Worm (Caenorhabditis elegans): ENCODE measurements around the gene Y45F3A.8.

Gene Y45F3A.8

ce11 chrIII:10631870-10632509, 39.4 kb upstream of the Y45F3A.8 start:
- TF ChIP-seq med-1 (GFP tag; optimal IDR thresholded peaks at IDR 0.05; ENCODE audit: insufficient read depth): no peak
- TF ChIP-seq klf-2 (GFP tag; conservative IDR thresholded peaks at IDR 0.05): no peak
- TF ChIP-seq tab-1 (GFP tag; IDR thresholded peaks at IDR 0.05): no peak
- no peak for TF ChIP-seq ztf-23 (GFP tag; IDR thresholded peaks at IDR 0.05)
- no peak for TF ChIP-seq ztf-29 (GFP tag; IDR thresholded peaks at IDR 0.05)
- TF ChIP-seq flt-1 (GFP tag; IDR thresholded peaks at IDR 0.05): no peak
- TF ChIP-seq cog-1 (tag; optimal IDR thresholded peaks at IDR 0.05): no peak
- no peak for TF ChIP-seq ref-1 (GFP tag; conservative IDR thresholded peaks at IDR 0.05)
- TF ChIP-seq T22C8.4 (GFP tag; IDR thresholded peaks at IDR 0.05): no peak

ce11 chrIII:10629795-10630194, 37.2 kb upstream of the Y45F3A.8 start:
- TF ChIP-seq tab-1 (GFP tag; IDR thresholded peaks at IDR 0.05): no peak
- no peak for TF ChIP-seq ztf-29 (GFP tag; IDR thresholded peaks at IDR 0.05)
- TF ChIP-seq med-1 (GFP tag; optimal IDR thresholded peaks at IDR 0.05; ENCODE audit: insufficient read depth): no peak
- TF ChIP-seq flt-1 (GFP tag; IDR thresholded peaks at IDR 0.05): no peak
- TF ChIP-seq cog-1 (tag; optimal IDR thresholded peaks at IDR 0.05): no peak
- TF ChIP-seq ref-1 (GFP tag; conservative IDR thresholded peaks at IDR 0.05): no peak
- TF ChIP-seq T22C8.4 (GFP tag; IDR thresholded peaks at IDR 0.05): no peak
- no peak for TF ChIP-seq ztf-23 (GFP tag; IDR thresholded peaks at IDR 0.05)
- TF ChIP-seq klf-2 (GFP tag; conservative IDR thresholded peaks at IDR 0.05): no peak

- TF ChIP-seq ref-1 (GFP tag; conservative IDR thresholded peaks at IDR 0.05): no peak
- no peak for TF ChIP-seq ztf-29 (GFP tag; IDR thresholded peaks at IDR 0.05)
- TF ChIP-seq flt-1 (GFP tag; IDR thresholded peaks at IDR 0.05): no peak
- TF ChIP-seq tab-1 (GFP tag; IDR thresholded peaks at IDR 0.05): no peak
- TF ChIP-seq klf-2 (GFP tag; conservative IDR thresholded peaks at IDR 0.05): no peak
- TF ChIP-seq med-1 (GFP tag; optimal IDR thresholded peaks at IDR 0.05; ENCODE audit: insufficient read depth): no peak
- no peak for TF ChIP-seq T22C8.4 (GFP tag; IDR thresholded peaks at IDR 0.05)
- TF ChIP-seq cog-1 (tag; optimal IDR thresholded peaks at IDR 0.05): no peak
- no peak for TF ChIP-seq ztf-23 (GFP tag; IDR thresholded peaks at IDR 0.05)
These were observed 36.4 kb upstream of the Y45F3A.8 start, which contains the start of gene swt-4 for ce11 chrIII:10629043-10629442. swt-4 (minus strand) TSS chrIII:10629143.

- TF ChIP-seq flt-1 (GFP tag; IDR thresholded peaks at IDR 0.05) (no peak), ztf-29 (GFP tag; IDR thresholded peaks at IDR 0.05) (no peak), cog-1 (tag; optimal IDR thresholded peaks at IDR 0.05) (no peak), klf-2 (GFP tag; conservative IDR thresholded peaks at IDR 0.05) (no peak), ztf-23 (GFP tag; IDR thresholded peaks at IDR 0.05) (no peak), tab-1 (GFP tag; IDR thresholded peaks at IDR 0.05) (no peak), ref-1 (GFP tag; conservative IDR thresholded peaks at IDR 0.05) (no peak), T22C8.4 (GFP tag; IDR thresholded peaks at IDR 0.05) (no peak), med-1 (GFP tag; optimal IDR thresholded peaks at IDR 0.05; ENCODE audit: insufficient read depth) (no peak)
These were observed 35.7 kb upstream of the Y45F3A.8 start for ce11 chrIII:10628360-10628759.

- TF ChIP-seq T22C8.4 (GFP tag; IDR thresholded peaks at IDR 0.05) (peak; percentile 92), ztf-29 (GFP tag; IDR thresholded peaks at IDR 0.05) (peak; percentile 67), flt-1 (GFP tag; IDR thresholded peaks at IDR 0.05) (peak; percentile 94), klf-2 (GFP tag; conservative IDR thresholded peaks at IDR 0.05) (peak; percentile 81), ref-1 (GFP tag; conservative IDR thresholded peaks at IDR 0.05) (peak; percentile 85), tab-1 (GFP tag; IDR thresholded peaks at IDR 0.05) (peak; percentile 93), ztf-23 (GFP tag; IDR thresholded peaks at IDR 0.05) (peak; percentile 82), cog-1 (tag; optimal IDR thresholded peaks at IDR 0.05) (peak; percentile 51), med-1 (GFP tag; optimal IDR thresholded peaks at IDR 0.05; ENCODE audit: insufficient read depth) (peak; percentile 55)
These were observed 31.9 kb upstream of the Y45F3A.8 start for ce11 chrIII:10624564-10624963.

ce11 chrIII:10621208-10621607, 28.6 kb upstream of the Y45F3A.8 start, which contains the start of the genes lron-10 and hpr-9:
lron-10 (minus strand) TSS chrIII:10621369.
hpr-9 (plus strand) TSS chrIII:10621551.
- TF ChIP-seq klf-2 (GFP tag; conservative IDR thresholded peaks at IDR 0.05) (no peak), ztf-29 (GFP tag; IDR thresholded peaks at IDR 0.05) (no peak), med-1 (GFP tag; optimal IDR thresholded peaks at IDR 0.05; ENCODE audit: insufficient read depth) (no peak), ref-1 (GFP tag; conservative IDR thresholded peaks at IDR 0.05) (no peak), ztf-23 (GFP tag; IDR thresholded peaks at IDR 0.05) (0 out of 2 replicates have a peak, but pooled peaks have one; percentile 55), tab-1 (GFP tag; IDR thresholded peaks at IDR 0.05) (no peak), T22C8.4 (GFP tag; IDR thresholded peaks at IDR 0.05) (no peak), flt-1 (GFP tag; IDR thresholded peaks at IDR 0.05) (peak; percentile 48; the same call in 1 of the 2 replicates), cog-1 (tag; optimal IDR thresholded peaks at IDR 0.05) (no peak)

ce11 chrIII:10615166-10615565, 22.5 kb upstream of the Y45F3A.8 start, which contains the start of gene mrpl-22:
mrpl-22 (plus strand) TSS chrIII:10615466.
- TF ChIP-seq med-1 (GFP tag; optimal IDR thresholded peaks at IDR 0.05; ENCODE audit: insufficient read depth) (no peak), ref-1 (GFP tag; conservative IDR thresholded peaks at IDR 0.05) (no peak), ztf-23 (GFP tag; IDR thresholded peaks at IDR 0.05) (no peak), klf-2 (GFP tag; conservative IDR thresholded peaks at IDR 0.05) (no peak), tab-1 (GFP tag; IDR thresholded peaks at IDR 0.05) (no peak), T22C8.4 (GFP tag; IDR thresholded peaks at IDR 0.05) (no peak), cog-1 (tag; optimal IDR thresholded peaks at IDR 0.05) (no peak), flt-1 (GFP tag; IDR thresholded peaks at IDR 0.05) (no peak), ztf-29 (GFP tag; IDR thresholded peaks at IDR 0.05) (no peak)

- TF ChIP-seq cog-1 (tag; optimal IDR thresholded peaks at IDR 0.05) (no peak), flt-1 (GFP tag; IDR thresholded peaks at IDR 0.05) (no peak)
These were observed 19.7 kb upstream of the Y45F3A.8 start, which contains the start of gene Y39A1A.24 for ce11 chrIII:10612333-10612732. Y39A1A.24 (plus strand) TSS chrIII:10612633.

ce11 chrIII:10608161-10608560, 15.5 kb upstream of the Y45F3A.8 start:
- TF ChIP-seq ztf-23 (GFP tag; IDR thresholded peaks at IDR 0.05) (no peak), med-1 (GFP tag; optimal IDR thresholded peaks at IDR 0.05; ENCODE audit: insufficient read depth) (no peak), T22C8.4 (GFP tag; IDR thresholded peaks at IDR 0.05) (no peak), flt-1 (GFP tag; IDR thresholded peaks at IDR 0.05) (no peak), klf-2 (GFP tag; conservative IDR thresholded peaks at IDR 0.05) (no peak), ref-1 (GFP tag; conservative IDR thresholded peaks at IDR 0.05) (no peak), tab-1 (GFP tag; IDR thresholded peaks at IDR 0.05) (no peak), cog-1 (tag; optimal IDR thresholded peaks at IDR 0.05) (no peak), ztf-29 (GFP tag; IDR thresholded peaks at IDR 0.05) (no peak)

All from whole organism, midembryonic.